Worm (Caenorhabditis elegans) whole organism, L4 larva: ENCODE measurements around the gene B0273.115.

Experiments
- F10B5.3 ChIP-seq: sonication (generic microtip); optimal IDR thresholded peaks from 2 replicates; lab custom pipeline; 2016; ENCODE audit warnings: mild to moderate bottlenecking, missing genetic modification characterization, missing compliant biosample characterization
- F49E8.2 ChIP-seq: sonication (generic microtip); optimal IDR thresholded peaks from 2 replicates; lab custom pipeline; 2016; ENCODE audit warnings: missing compliant biosample characterization, mild to moderate bottlenecking, missing genetic modification characterization, borderline replicate concordance
- T20F7.1 ChIP-seq: fragments of 200-800 bp; sonication (Bioruptor generic); optimal IDR thresholded peaks from 2 replicates; lab custom pipeline; 2018; ENCODE audit warnings: mild to moderate bottlenecking, missing genetic modification characterization, missing compliant biosample characterization
- Y5F2A.4 ChIP-seq: fragments of 200-800 bp; sonication (Bioruptor generic); optimal IDR thresholded peaks from 2 replicates; lab custom pipeline; 2018; ENCODE audit warnings: mild to moderate bottlenecking, missing genetic modification characterization, missing compliant biosample characterization
- ceh-20 ChIP-seq: fragments of 200-800 bp; sonication (Bioruptor generic); IDR thresholded peaks from 2 replicates; pipeline ENCODE4 v1.3.6; 2022; ENCODE audit warnings: missing genetic modification reagents, missing genetic modification characterization, missing compliant biosample characterization
- ceh-44 ChIP-seq: fragments of 200-800 bp; sonication (Bioruptor generic); IDR thresholded peaks from 2 replicates; pipeline ENCODE4 v1.3.6; 2022; ENCODE audit warnings: missing genetic modification reagents, missing genetic modification characterization, missing compliant biosample characterization
- daf-16 ChIP-seq, 3 experiments: sonication (generic microtip); optimal IDR thresholded peaks; 2 replicates each; lab custom pipeline; 2016 to 2017; ENCODE audit warnings: missing genetic modification characterization in 3 of 3, missing genetic modification reagents in 3 of 3, mild to moderate bottlenecking in 2 of 3, missing compliant biosample characterization in 2 of 3, missing biosample characterization in 1 of 3, moderate library complexity in 1 of 3
- dmd-9 ChIP-seq: fragments of 200-800 bp; sonication (Bioruptor generic); IDR thresholded peaks from 2 replicates; pipeline ENCODE4 v1.3.6; 2022; ENCODE audit warnings: missing genetic modification reagents, missing genetic modification characterization, missing compliant biosample characterization
- duxl-1 ChIP-seq: sonication (generic microtip); optimal IDR thresholded peaks from 2 replicates; lab custom pipeline; 2016; ENCODE audit warnings: mild to moderate bottlenecking, missing genetic modification characterization, moderate library complexity, missing compliant biosample characterization; ENCODE audit not compliant: poor library complexity
- jun-1 ChIP-seq: fragments of 150-350 bp; optimal IDR thresholded peaks from 2 replicates; lab custom pipeline; 2014; ENCODE audit warnings: missing biosample characterization, missing genetic modification reagents, missing genetic modification characterization
- lin-1 ChIP-seq: fragments of 200-800 bp; sonication (Bioruptor generic); IDR thresholded peaks from 2 replicates; pipeline ENCODE4 v1.3.6; 2022; ENCODE audit warnings: missing genetic modification reagents, missing genetic modification characterization, missing compliant biosample characterization
- lin-29 ChIP-seq: fragments of 200-800 bp; sonication (Bioruptor generic); IDR thresholded peaks from 2 replicates; pipeline ENCODE4 v1.3.6; 2022; ENCODE audit warnings: missing genetic modification reagents, missing genetic modification characterization, missing compliant biosample characterization
- lir-3 ChIP-seq: sonication (generic microtip); optimal IDR thresholded peaks from 2 replicates; lab custom pipeline; 2016; ENCODE audit warnings: mild to moderate bottlenecking, missing genetic modification characterization, missing compliant biosample characterization
- mdt-29 ChIP-seq: fragments of 200-800 bp; sonication (Bioruptor generic); IDR thresholded peaks from 2 replicates; pipeline ENCODE4 v1.3.6; 2022; ENCODE audit warnings: missing genetic modification reagents, missing genetic modification characterization, missing compliant biosample characterization
- mxl-2 ChIP-seq: fragments of 200-800 bp; sonication (Bioruptor generic); conservative IDR thresholded peaks from 2 replicates; pipeline ENCODE4 v1.3.6; 2022; ENCODE audit warnings: missing genetic modification reagents, missing genetic modification characterization, missing compliant biosample characterization
- nhr-11 ChIP-seq: fragments of 150-350 bp; optimal IDR thresholded peaks from 2 replicates; lab custom pipeline; 2014; ENCODE audit warnings: missing biosample characterization, missing genetic modification characterization
- nhr-28 ChIP-seq: fragments of 150-350 bp; optimal IDR thresholded peaks from 2 replicates; lab custom pipeline; 2014; ENCODE audit warnings: missing biosample characterization, missing genetic modification characterization
- nhr-42 ChIP-seq: fragments of 200-800 bp; sonication (Bioruptor generic); IDR thresholded peaks from 2 replicates; pipeline ENCODE4 v1.3.6; 2022; ENCODE audit warnings: missing genetic modification characterization, missing compliant biosample characterization
- nhr-76 ChIP-seq: fragments of 150-350 bp; optimal IDR thresholded peaks from 2 replicates; lab custom pipeline; 2014; ENCODE audit warnings: missing biosample characterization, missing genetic modification characterization
- nhr-77 ChIP-seq: fragments of 150-350 bp; optimal IDR thresholded peaks from 2 replicates; lab custom pipeline; 2014; ENCODE audit warnings: missing biosample characterization, missing genetic modification characterization
- php-3 ChIP-seq: fragments of 200-800 bp; sonication (Bioruptor generic); IDR thresholded peaks from 2 replicates; pipeline ENCODE4 v1.3.6; 2022; ENCODE audit warnings: missing genetic modification reagents, missing genetic modification characterization, missing compliant biosample characterization
- pqm-1 ChIP-seq: sonication (generic microtip); optimal IDR thresholded peaks from 2 replicates; lab custom pipeline; 2017; ENCODE audit warnings: missing biosample characterization, missing genetic modification characterization
- rbr-2 ChIP-seq: sonication (generic microtip); optimal IDR thresholded peaks from 2 replicates; lab custom pipeline; 2016; ENCODE audit warnings: missing genotype, missing genetic modification characterization, missing compliant biosample characterization
- saeg-2 ChIP-seq: fragments of 200-800 bp; sonication (Bioruptor generic); IDR thresholded peaks from 2 replicates; pipeline ENCODE4 v1.3.6; 2022; ENCODE audit warnings: missing genetic modification reagents, missing genetic modification characterization, missing compliant biosample characterization
- unc-62 ChIP-seq, 3 experiments: fragments of 150-350 bp in 1 of 3; sonication (generic microtip); optimal IDR thresholded peaks in 2 of 3; peaks in 1 of 3; 1 replicate in 1 of 3; 2 replicates in 2 of 3; lab custom pipeline; 2014 to 2017; ENCODE audit warnings: missing biosample characterization in 3 of 3, missing genetic modification characterization in 3 of 3, missing genetic modification reagents in 3 of 3, missing genotype in 1 of 3
- zfp-2 ChIP-seq: sonication (generic microtip); optimal IDR thresholded peaks from 2 replicates; lab custom pipeline; 2016; ENCODE audit warnings: mild to moderate bottlenecking, missing genetic modification characterization, missing compliant biosample characterization
- zip-11 ChIP-seq: fragments of 200-800 bp; sonication (Bioruptor generic); IDR thresholded peaks from 2 replicates; pipeline ENCODE4 v1.3.6; 2022; ENCODE audit warnings: missing genetic modification characterization, missing compliant biosample characterization
- ztf-11 ChIP-seq: fragments of 150-350 bp; optimal IDR thresholded peaks from 2 replicates; lab custom pipeline; 2014; ENCODE audit warnings: missing biosample characterization, missing genetic modification characterization

The B0273.115 gene

DNA sequence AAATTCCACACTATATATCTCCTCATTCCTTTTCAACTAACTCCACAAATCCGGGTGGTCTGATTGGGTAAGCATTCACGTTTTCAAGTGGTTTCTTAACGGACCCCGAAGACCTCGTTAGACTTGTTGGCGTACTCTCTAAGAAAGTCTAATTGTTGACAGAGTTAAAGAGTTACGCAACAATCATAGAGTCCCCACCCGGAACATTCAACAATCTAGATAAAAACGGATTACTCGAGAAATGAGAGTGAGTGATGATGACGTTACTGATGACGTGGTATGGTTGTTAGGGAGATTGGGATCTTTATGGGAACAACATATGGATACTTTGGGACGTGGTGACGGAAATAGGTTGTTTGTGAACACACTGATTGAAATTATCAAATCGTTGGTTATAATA is 11.7 kb upstream of the B0273.115 start:
- TF ChIP-seq nhr-28 (tag; lab: Kevin White, UChicago) (no peak), nhr-76 (tag; lab: Kevin White, UChicago) (no peak), F49E8.2 (tag; lab: Kevin White, UChicago) (no peak), unc-62 (GFP tag; optimal IDR thresholded peaks at IDR 0.05 in 1 of 2; lab: Kevin White, UChicago) (peak in 1 of 2 experiments; percentile 98), unc-62 (tag; optimal IDR thresholded peaks at IDR 0.05; lab: Kevin White, UChicago) (no peak), zip-11 (GFP tag; lab: Robert Waterston, UW) (no peak)

DNA sequence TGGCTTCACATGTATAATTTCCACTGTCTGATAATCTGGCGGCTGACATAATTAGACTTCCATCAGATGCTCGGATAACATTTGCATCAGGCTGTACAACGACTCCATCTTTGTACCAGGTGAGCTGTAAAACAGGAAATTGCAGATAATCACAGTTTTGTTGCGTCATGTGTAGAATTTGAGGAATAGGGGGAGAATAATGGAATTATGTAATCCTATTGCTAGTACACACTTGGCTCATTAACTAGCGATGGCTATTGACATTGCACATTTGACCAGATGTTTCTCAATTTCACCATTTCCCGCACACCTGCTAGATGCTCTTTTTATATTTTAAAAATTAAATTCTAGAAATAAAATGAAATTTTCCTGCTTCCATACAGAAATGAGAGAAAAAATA is 10.5 kb upstream of the B0273.115 start:
- TF ChIP-seq lin-29 (no peak), T20F7.1 (GFP tag; lab: Kevin White, UChicago) (no peak), ceh-44 (no peak)

DNA sequence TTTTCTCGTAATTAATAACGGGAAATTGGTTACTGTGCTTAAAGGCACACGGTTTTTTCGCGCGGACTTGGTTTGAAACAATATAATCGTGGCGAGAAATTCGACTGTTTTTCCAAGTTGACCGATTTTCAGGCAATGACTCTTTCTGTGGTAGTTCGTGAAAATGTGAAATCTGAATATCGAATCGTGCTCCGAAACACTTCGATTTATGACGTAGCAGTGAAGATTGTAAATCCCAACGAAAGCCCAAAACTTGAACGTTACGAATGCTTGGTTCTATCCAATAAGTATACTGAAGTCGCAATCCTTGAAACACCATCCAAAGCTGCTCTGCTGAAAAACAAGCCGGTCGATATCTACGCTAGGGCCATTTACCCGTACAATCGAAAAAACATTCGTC is 3.1 kb upstream of the B0273.115 start:
- TF ChIP-seq saeg-2 (GFP tag; lab: Robert Waterston, UW), result no peak
- peak in 1 of 2 experiments; percentile 77 for TF ChIP-seq unc-62 (GFP tag; optimal IDR thresholded peaks at IDR 0.05 in 1 of 2; lab: Kevin White, UChicago)
- TF ChIP-seq unc-62 (tag; optimal IDR thresholded peaks at IDR 0.05; lab: Kevin White, UChicago), result no peak

DNA sequence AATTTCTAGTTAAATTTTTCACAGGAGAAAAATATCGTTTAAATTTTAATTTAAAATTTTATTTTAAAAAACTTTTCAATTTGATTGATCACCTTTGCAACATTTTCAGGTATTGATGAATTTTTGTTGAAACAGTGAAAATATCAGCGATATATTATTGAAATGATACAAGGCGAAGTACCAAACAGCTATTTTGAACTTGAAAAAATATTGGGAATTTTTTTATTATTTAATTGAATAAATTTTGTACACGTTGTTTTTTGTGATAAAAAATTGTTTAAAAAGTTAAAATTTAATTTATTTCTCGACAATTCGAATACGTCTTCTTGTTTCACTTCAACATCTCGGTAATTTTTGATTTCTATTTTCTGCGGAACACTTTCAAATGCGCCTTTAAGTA is 2.7 kb upstream of the B0273.115 start, which contains the start of gene B0273.1:
Gene B0273.1 (plus strand): TSS at position 301 of the 400 bp plus-strand sequence.
- TF ChIP-seq nhr-42 (GFP tag; lab: Robert Waterston, UW) (no peak), rbr-2 (tag; lab: Kevin White, UChicago) (no peak), Y5F2A.4 (GFP tag; lab: Kevin White, UChicago) (no peak), F49E8.2 (tag; lab: Kevin White, UChicago) (no peak), mdt-29 (no peak), ceh-20 (GFP tag; lab: Robert Waterston, UW) (no peak), lin-1 (GFP tag; lab: Robert Waterston, UW) (no peak), mxl-2 (no peak), duxl-1 (tag; lab: Kevin White, UChicago) (no peak), daf-16 (GFP tag; optimal IDR thresholded peaks at IDR 0.05; lab: Kevin White, UChicago) (no peak), daf-16 (tag; optimal IDR thresholded peaks at IDR 0.05; lab: Kevin White, UChicago) (no peak), jun-1 (tag; lab: Kevin White, UChicago) (no peak), php-3 (GFP tag; lab: Robert Waterston, UW) (no peak), dmd-9 (no peak), F10B5.3 (tag; lab: Kevin White, UChicago) (no peak), nhr-11 (tag; lab: Kevin White, UChicago) (no peak)

DNA sequence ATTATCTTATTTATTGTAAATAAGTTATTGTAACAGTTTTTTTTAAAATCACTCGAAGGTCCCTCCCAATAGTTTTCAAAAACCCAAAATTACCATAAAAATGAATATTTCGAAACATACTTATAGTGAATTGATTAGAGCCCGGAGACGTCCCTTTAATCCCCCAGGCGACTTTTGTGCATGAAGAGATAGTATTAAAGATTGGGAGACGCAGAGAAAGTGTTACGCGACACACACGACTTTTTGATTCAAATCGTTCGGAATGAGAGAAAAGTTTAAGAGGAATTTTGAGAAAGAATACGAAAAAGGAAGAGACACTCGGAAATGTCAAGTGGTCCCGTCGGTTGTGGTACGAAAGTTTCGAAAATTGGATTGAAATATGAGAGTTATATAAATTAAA is 2.2 kb upstream of the B0273.115 start:
- no peak for TF ChIP-seq lir-3 (tag; lab: Kevin White, UChicago)
- no peak for TF ChIP-seq nhr-11 (tag; lab: Kevin White, UChicago)
- no peak for TF ChIP-seq rbr-2 (tag; lab: Kevin White, UChicago)
- no peak for TF ChIP-seq F49E8.2 (tag; lab: Kevin White, UChicago)
- TF ChIP-seq zfp-2 (tag; lab: Kevin White, UChicago), result no peak
- no peak for TF ChIP-seq nhr-77 (tag; lab: Kevin White, UChicago)
- TF ChIP-seq ztf-11, result no peak

DNA sequence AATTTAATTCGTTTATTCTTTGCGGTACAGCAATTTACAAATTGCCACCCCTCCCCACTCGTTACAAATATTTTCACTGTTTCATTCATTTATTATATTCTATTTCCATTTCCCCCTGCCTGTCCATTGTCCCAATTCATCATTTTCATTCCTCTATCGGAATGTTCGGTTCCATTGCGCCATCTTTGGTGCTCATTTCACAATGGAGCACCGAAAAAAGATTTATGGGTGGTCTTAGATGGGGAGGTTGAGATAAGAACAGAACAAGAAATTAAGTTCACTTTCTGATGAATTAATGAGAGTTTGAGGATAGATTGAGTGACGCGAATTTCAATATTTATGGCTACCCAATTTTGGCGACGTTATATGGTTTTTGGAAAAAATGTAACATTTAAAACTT is 1.2 kb upstream of the B0273.115 start:
- TF ChIP-seq pqm-1, result no peak
- peak in 1 of 2 experiments; percentile 63 for TF ChIP-seq unc-62 (GFP tag; optimal IDR thresholded peaks at IDR 0.05 in 1 of 2; lab: Kevin White, UChicago)
- no peak for TF ChIP-seq unc-62 (tag; optimal IDR thresholded peaks at IDR 0.05; lab: Kevin White, UChicago)
